Worm (Caenorhabditis elegans) whole organism, young adult: ENCODE data around the gene spin-1.

Source experiments
- B0019.2 ChIP-seq: fragments of 200-800 bp; sonication (Bioruptor generic); conservative IDR thresholded peaks from 2 replicates; pipeline ENCODE4 v1.3.6; 2022; ENCODE audit warnings: missing genetic modification reagents, missing genetic modification characterization, missing compliant biosample characterization
- B0336.3 ChIP-seq: fragments of 200-800 bp; sonication (Bioruptor generic); IDR thresholded peaks from 2 replicates; pipeline ENCODE4 v1.3.6; 2022; ENCODE audit warnings: missing genetic modification characterization, missing compliant biosample characterization
- F22D6.2 ChIP-seq: sonication (generic microtip); optimal IDR thresholded peaks from 2 replicates; lab custom pipeline; 2016; ENCODE audit warnings: mild to moderate bottlenecking, missing genetic modification characterization, missing compliant biosample characterization
- F49E8.2 ChIP-seq: sonication (generic microtip); optimal IDR thresholded peaks from 3 replicates; lab custom pipeline; 2017; ENCODE audit warnings: missing genetic modification characterization, mild to moderate bottlenecking, missing compliant biosample characterization, antibody characterized with exemption, moderate library complexity; ENCODE audit not compliant: insufficient read depth
- F57A8.1 ChIP-seq: fragments of 200-800 bp; sonication (Bioruptor generic); optimal IDR thresholded peaks from 2 replicates; lab custom pipeline; 2018; ENCODE audit warnings: mild to moderate bottlenecking, missing genetic modification characterization, moderate library complexity, missing compliant biosample characterization
- K11D2.4 ChIP-seq: fragments of 200-800 bp; sonication (Bioruptor generic); IDR thresholded peaks from 2 replicates; pipeline ENCODE4 v1.3.6; 2022; ENCODE audit warnings: missing genetic modification reagents, missing genetic modification characterization, missing compliant biosample characterization
- T26A5.8 ChIP-seq: sonication (generic microtip); optimal IDR thresholded peaks from 2 replicates; lab custom pipeline; 2016; ENCODE audit warnings: missing genetic modification characterization, missing compliant biosample characterization
- Y53G8AR.9 ChIP-seq: fragments of 200-800 bp; sonication (Bioruptor generic); conservative IDR thresholded peaks from 2 replicates; pipeline ENCODE4 v1.3.6; 2022; ENCODE audit warnings: missing genetic modification reagents, missing genetic modification characterization, missing compliant biosample characterization
- ama-1 ChIP-seq, 3 experiments: fragments of 150-350 bp in 1 of 3; sonication (generic microtip) in 2 of 3; optimal IDR thresholded peaks; 2 replicates each; lab custom pipeline; 2014 to 2018; ENCODE audit warnings: missing biosample characterization in 2 of 3, missing genetic modification characterization in 2 of 3, missing genetic modification reagents in 2 of 3
- bed-2 ChIP-seq: fragments of 200-800 bp; sonication (Bioruptor generic); IDR thresholded peaks from 2 replicates; pipeline ENCODE4 v1.3.6; 2022; ENCODE audit warnings: missing genetic modification reagents, missing genetic modification characterization, missing compliant biosample characterization
- ccch-3 ChIP-seq: fragments of 200-800 bp; sonication (Bioruptor generic); optimal IDR thresholded peaks from 2 replicates; lab custom pipeline; 2018; ENCODE audit warnings: mild to moderate bottlenecking, missing genetic modification characterization, missing compliant biosample characterization
- ceh-79 ChIP-seq: sonication (generic microtip); optimal IDR thresholded peaks from 2 replicates; lab custom pipeline; 2017; ENCODE audit warnings: mild to moderate bottlenecking, missing genetic modification characterization, missing compliant biosample characterization
- efl-1 ChIP-seq: fragments of 150-350 bp; optimal IDR thresholded peaks from 2 replicates; lab custom pipeline; 2014; ENCODE audit warnings: missing biosample characterization, missing genetic modification reagents, missing genetic modification characterization
- hmg-1.2 ChIP-seq: fragments of 200-800 bp; sonication (Bioruptor generic); IDR thresholded peaks from 2 replicates; pipeline ENCODE4 v1.3.6; 2022; ENCODE audit warnings: missing genetic modification reagents, missing genetic modification characterization, missing compliant biosample characterization
- let-607 ChIP-seq, 2 experiments: fragments of 200-800 bp in 1 of 2; sonication (Bioruptor generic) in 1 of 2; sonication (generic microtip) in 1 of 2; optimal IDR thresholded peaks; 2 replicates each; lab custom pipeline; 2016 to 2018; ENCODE audit warnings: mild to moderate bottlenecking in 2 of 2, missing compliant biosample characterization in 2 of 2, missing genetic modification characterization in 2 of 2, moderate library complexity in 2 of 2, missing genotype in 1 of 2
- nfya-1 ChIP-seq: sonication (generic microtip); optimal IDR thresholded peaks from 2 replicates; lab custom pipeline; 2017; ENCODE audit warnings: antibody characterized with exemption, missing compliant biosample characterization, missing genetic modification characterization, borderline replicate concordance; ENCODE audit not compliant: insufficient read depth
- nhr-120 ChIP-seq: fragments of 200-800 bp; sonication (Bioruptor generic); IDR thresholded peaks from 2 replicates; pipeline ENCODE4 v1.3.6; 2022; ENCODE audit warnings: missing genetic modification characterization, missing compliant biosample characterization
- nhr-27 ChIP-seq: fragments of 200-800 bp; sonication (Bioruptor generic); optimal IDR thresholded peaks from 2 replicates; lab custom pipeline; 2018; ENCODE audit warnings: mild to moderate bottlenecking, missing genetic modification characterization, moderate library complexity, missing compliant biosample characterization
- nhr-80 ChIP-seq: sonication (generic microtip); optimal IDR thresholded peaks from 2 replicates; lab custom pipeline; 2016; ENCODE audit warnings: missing genetic modification characterization, missing compliant biosample characterization
- nhr-90 ChIP-seq: sonication (generic microtip); optimal IDR thresholded peaks from 2 replicates; lab custom pipeline; 2016; ENCODE audit warnings: missing genotype, mild to moderate bottlenecking, missing genetic modification characterization, missing compliant biosample characterization
- pha-4 ChIP-seq: fragments of 150-350 bp; sonication (generic microtip); optimal IDR thresholded peaks from 2 replicates; lab custom pipeline; 2014; ENCODE audit warnings: missing biosample characterization, missing genetic modification reagents, missing genetic modification characterization
- rcor-1 ChIP-seq: fragments of 200-800 bp; sonication (Bioruptor generic); IDR thresholded peaks from 2 replicates; pipeline ENCODE4 v1.3.6; 2022; ENCODE audit warnings: missing genetic modification reagents, missing genetic modification characterization, missing compliant biosample characterization
- rpc-1 ChIP-seq, 2 experiments: fragments of 150-350 bp in 1 of 2; sonication (generic microtip) in 1 of 2; optimal IDR thresholded peaks; 2 replicates each; lab custom pipeline; 2014 to 2018; ENCODE audit warnings: missing biosample characterization in 1 of 2, missing genetic modification characterization in 1 of 2, missing genetic modification reagents in 1 of 2, missing genotype in 1 of 2
- sea-2 ChIP-seq: fragments of 200-800 bp; sonication (Bioruptor generic); IDR thresholded peaks from 2 replicates; pipeline ENCODE4 v1.3.6; 2022; ENCODE audit warnings: missing genetic modification characterization, missing compliant biosample characterization
- snpc-3.4 ChIP-seq: sonication (generic microtip); optimal IDR thresholded peaks from 2 replicates; lab custom pipeline; 2017; ENCODE audit warnings: missing genetic modification characterization, mild to moderate bottlenecking, missing compliant biosample characterization, antibody characterized with exemption, moderate library complexity, missing genotype, missing genetic modification reagents
- unc-130 ChIP-seq: sonication (generic microtip); optimal IDR thresholded peaks from 2 replicates; lab custom pipeline; 2016; ENCODE audit warnings: missing genetic modification reagents, missing genetic modification characterization, missing compliant biosample characterization
- xnd-1 ChIP-seq: sonication (generic microtip); optimal IDR thresholded peaks from 2 replicates; lab custom pipeline; 2016; ENCODE audit warnings: missing genotype, missing genetic modification reagents, missing genetic modification characterization, missing compliant biosample characterization
- zfh-2 ChIP-seq: fragments of 200-800 bp; sonication (Bioruptor generic); conservative IDR thresholded peaks from 2 replicates; pipeline ENCODE4 v1.3.6; 2022; ENCODE audit warnings: missing genetic modification reagents, missing genetic modification characterization, missing compliant biosample characterization
- ztf-25 ChIP-seq: fragments of 200-800 bp; sonication (Bioruptor generic); IDR thresholded peaks from 2 replicates; pipeline ENCODE4 v1.3.6; 2022; ENCODE audit warnings: missing genetic modification reagents, missing genetic modification characterization, missing compliant biosample characterization
- ztf-26 ChIP-seq: sonication (generic microtip); optimal IDR thresholded peaks from 2 replicates; lab custom pipeline; 2017; ENCODE audit warnings: missing genetic modification characterization, missing compliant biosample characterization

spin-1 gene

DNA sequence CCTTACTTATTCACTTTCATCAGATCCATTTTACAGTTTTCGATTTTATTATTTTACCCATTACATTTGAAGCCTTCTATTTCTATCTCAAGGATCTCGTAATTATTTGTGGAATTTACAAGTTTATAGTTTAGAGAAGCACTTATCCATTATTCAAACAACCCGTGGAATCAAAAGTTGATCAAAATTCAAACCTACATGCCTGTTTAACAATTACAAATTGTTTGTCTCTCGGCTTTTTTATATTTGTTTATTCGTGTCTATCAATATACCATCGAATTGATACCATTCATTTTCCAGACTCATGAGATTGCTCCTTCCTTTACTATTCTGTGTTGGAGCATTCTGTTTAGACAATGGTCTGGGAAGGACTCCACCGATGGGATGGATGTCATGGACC is 27.9 kb upstream of the spin-1 start, which contains the start of gene gana-1:
gana-1 (plus strand) TSS at position 301 of the 400 bp plus-strand sequence.
- no peak for TF ChIP-seq snpc-3.4 (tag; lab: Kevin White, UChicago)
- no peak for TF ChIP-seq unc-130 (GFP tag; lab: Kevin White, UChicago)
- no peak for TF ChIP-seq nhr-27 (tag; lab: Kevin White, UChicago)
- TF ChIP-seq nhr-90 (tag; lab: Kevin White, UChicago), result no peak
- no peak for TF ChIP-seq B0019.2
- no peak for TF ChIP-seq F49E8.2 (tag; lab: Kevin White, UChicago)

DNA sequence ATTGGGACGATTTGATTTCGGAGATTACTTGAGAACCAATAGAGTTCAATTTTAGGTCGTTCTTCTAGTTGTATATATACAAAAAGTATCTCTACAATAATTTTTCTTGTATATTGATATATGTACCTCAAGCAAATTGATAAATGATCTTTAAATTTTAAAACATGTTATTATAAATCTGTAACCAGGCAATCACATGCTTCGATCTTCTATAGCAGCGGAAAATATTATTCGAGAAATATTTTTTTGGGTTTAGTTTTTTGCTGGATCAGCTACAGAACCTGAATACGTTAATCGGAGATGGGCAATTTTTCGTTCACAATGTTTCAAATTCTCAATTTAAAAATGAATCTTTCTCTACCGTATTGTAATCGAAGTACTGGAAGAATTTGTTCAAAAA is 26.0 kb upstream of the spin-1 start, which contains the start of gene R07B7.12:
R07B7.12 (plus strand) TSS at position 301 of the 400 bp plus-strand sequence.
- no peak for TF ChIP-seq ama-1 (optimal IDR thresholded peaks at IDR 0.05; lab: Kevin White, UChicago)
- no peak for TF ChIP-seq ama-1 (GFP tag; optimal IDR thresholded peaks at IDR 0.05; lab: Kevin White, UChicago)
- no peak for TF ChIP-seq let-607 (tag; optimal IDR thresholded peaks at IDR 0.05; lab: Kevin White, UChicago)
- TF ChIP-seq F22D6.2 (tag; lab: Kevin White, UChicago), result no peak
- TF ChIP-seq ceh-79 (tag; lab: Kevin White, UChicago), result no peak
- no peak for TF ChIP-seq T26A5.8
- TF ChIP-seq F57A8.1 (GFP tag; lab: Kevin White, UChicago), result no peak

DNA sequence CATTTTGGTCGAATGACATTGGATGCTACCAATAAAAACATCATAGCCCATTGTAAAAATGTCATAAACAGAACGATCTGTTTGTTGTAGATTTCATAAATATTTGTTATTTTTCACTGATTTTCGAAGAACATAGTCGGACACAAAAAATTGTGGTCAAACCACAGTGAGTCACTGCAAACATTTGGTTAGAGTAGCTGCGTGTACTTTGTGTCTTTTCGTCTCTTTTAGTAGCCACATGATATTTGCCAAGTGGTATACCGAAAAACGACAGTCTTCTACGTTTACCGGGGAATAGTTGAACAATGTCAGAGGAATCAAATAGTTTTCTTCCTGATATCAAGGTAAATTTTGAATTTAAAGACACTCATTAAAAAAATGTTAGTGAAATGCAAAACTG is 23.0 kb upstream of the spin-1 start, which contains the start of gene nhr-206:
nhr-206 (plus strand) TSS at position 248 of the 400 bp plus-strand sequence.
- peak; percentile 63 for TF ChIP-seq nhr-80 (tag; lab: Kevin White, UChicago)
- TF ChIP-seq K11D2.4, result no peak

DNA sequence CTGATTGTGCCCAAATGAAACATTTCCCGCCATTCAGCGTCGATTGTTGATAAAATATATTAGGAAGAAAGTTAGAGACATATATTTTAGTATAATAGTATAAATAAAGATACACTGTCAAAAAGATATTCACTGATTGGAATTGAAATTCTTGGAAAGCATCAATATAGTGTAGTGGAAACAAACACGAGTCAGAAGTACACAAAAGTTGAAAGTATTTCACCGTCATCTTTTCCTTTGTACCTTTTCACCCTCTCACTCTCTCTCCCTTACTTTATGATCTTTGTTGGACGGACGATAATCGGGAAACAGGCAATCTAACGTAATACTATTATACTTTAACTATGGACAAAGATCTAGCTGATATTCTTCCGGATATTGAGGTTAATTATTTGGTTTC is 20.8 kb upstream of the spin-1 start, which contains the start of gene nhr-208:
nhr-208 (plus strand) TSS at position 288 of the 400 bp plus-strand sequence.
- TF ChIP-seq ztf-25 (GFP tag; lab: Robert Waterston, UW) (no peak), xnd-1 (no peak), nhr-80 (tag; lab: Kevin White, UChicago) (no peak), pha-4 (tag; lab: Kevin White, UChicago) (no peak), nhr-120 (GFP tag; lab: Robert Waterston, UW) (no peak), ccch-3 (no peak), hmg-1.2 (no peak), snpc-3.4 (tag; lab: Kevin White, UChicago) (no peak)

DNA sequence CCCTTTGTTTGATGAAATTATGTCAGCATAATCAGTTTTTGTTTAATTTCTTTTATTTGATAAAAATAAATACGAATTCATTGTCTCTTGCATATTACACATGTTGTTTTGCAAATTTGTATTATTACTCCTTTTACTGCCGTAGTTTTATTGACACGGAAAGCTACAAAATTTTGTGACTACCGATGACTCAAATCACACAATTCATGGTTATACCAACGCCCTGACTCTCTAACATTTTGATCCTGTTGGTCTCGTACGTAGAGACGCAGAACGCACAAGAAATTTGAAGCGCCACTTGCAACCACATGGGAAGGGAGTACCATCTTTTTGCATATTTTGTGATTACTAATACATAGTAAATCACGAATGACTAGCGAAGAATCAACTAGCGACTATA is 18.9 kb upstream of the spin-1 start, which contains the start of gene nhr-207:
nhr-207 (plus strand) TSS at position 282 of the 400 bp plus-strand sequence.
- TF ChIP-seq nhr-80 (tag; lab: Kevin White, UChicago) (peak; percentile 39), zfh-2 (no peak), ccch-3 (no peak)

DNA sequence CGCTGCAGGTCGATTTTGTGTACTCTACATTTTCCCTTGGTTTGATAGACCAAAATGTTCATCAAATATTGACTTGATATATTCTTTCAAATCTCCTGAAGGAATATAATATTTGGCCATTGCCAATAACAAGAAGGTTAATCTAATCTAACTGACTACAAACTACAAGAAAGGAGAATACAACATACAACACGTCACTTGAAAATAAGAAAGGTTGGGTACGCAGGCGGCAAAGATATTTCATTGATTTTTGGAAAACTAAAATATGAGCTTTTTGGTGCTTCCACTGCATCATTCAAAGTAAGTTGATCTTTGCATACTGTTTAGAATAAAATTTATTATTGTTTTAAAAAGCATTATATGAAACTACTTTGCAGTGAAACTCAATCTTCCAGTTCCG is 16.7 kb upstream of the spin-1 start, which contains the start of gene nhr-209:
nhr-209 (plus strand) TSS at position 27 of the 400 bp plus-strand sequence.
- TF ChIP-seq Y53G8AR.9, result no peak
- TF ChIP-seq rcor-1, result no peak
- TF ChIP-seq efl-1 (GFP tag; lab: Kevin White, UChicago), result no peak
- TF ChIP-seq rpc-1 (optimal IDR thresholded peaks at IDR 0.05; lab: Kevin White, UChicago), result no peak
- no peak for TF ChIP-seq rpc-1 (tag; optimal IDR thresholded peaks at IDR 0.05; lab: Kevin White, UChicago)
- no peak for TF ChIP-seq unc-130 (GFP tag; lab: Kevin White, UChicago)
- no peak for TF ChIP-seq bed-2 (GFP tag; lab: Robert Waterston, UW)
- TF ChIP-seq B0336.3, result no peak
- TF ChIP-seq nfya-1 (tag; lab: Kevin White, UChicago), result no peak
- TF ChIP-seq ztf-26 (tag; lab: Kevin White, UChicago), result no peak
- no peak for TF ChIP-seq nhr-120 (GFP tag; lab: Robert Waterston, UW)
- TF ChIP-seq sea-2 (GFP tag; lab: Robert Waterston, UW), result no peak
